Fruit fly (Drosophila melanogaster) Kc167 (cell line): ENCODE data around the gene Pde9.

ENCODE experiments used
- Sin3A ChIP-seq: fragments of >200 bp; optimal IDR thresholded peaks from 2 replicates; lab custom pipeline; 2018; ENCODE audit warnings: missing external identifiers
- h ChIP-seq: fragments of >200 bp; optimal IDR thresholded peaks from 3 replicates; lab custom pipeline; 2018; ENCODE audit warnings: missing external identifiers
- insv ChIP-seq: fragments of >200 bp; optimal IDR thresholded peaks from 3 replicates; lab custom pipeline; 2018; ENCODE audit warnings: missing external identifiers
- ttk ChIP-seq: sonication (Bioruptor generic); optimal IDR thresholded peaks from 2 replicates; lab custom pipeline; 2017; ENCODE audit warnings: missing external identifiers

- TF ChIP-seq insv = no peak
- no peak for TF ChIP-seq h (lab: Kevin White, UChicago)
- TF ChIP-seq Sin3A (lab: Kevin White, UChicago) = no peak
- TF ChIP-seq ttk (lab: Kevin White, UChicago) = no peak
These were observed 22.5 kb upstream of the Pde9 start for dm6 chrX:12919594-12919993.
